Worm (Caenorhabditis elegans) whole organism, late embryonic: ENCODE data around the gene fbxo-11.2.

ENCODE experiments used
- F13H6.1 ChIP-seq: sonication (generic microtip); optimal IDR thresholded peaks from 2 replicates; lab custom pipeline; 2016; ENCODE audit warnings: missing genetic modification characterization, missing compliant biosample characterization
- T23F11.4 ChIP-seq: fragments of 200-800 bp; sonication (Bioruptor generic); optimal IDR thresholded peaks from 2 replicates; lab custom pipeline; 2018; ENCODE audit warnings: mild to moderate bottlenecking, missing genetic modification characterization, missing compliant biosample characterization
- ceh-22 ChIP-seq: sonication (generic microtip); optimal IDR thresholded peaks from 2 replicates; lab custom pipeline; 2017; ENCODE audit warnings: missing biosample characterization, missing genetic modification characterization
- ceh-31 ChIP-seq: sonication (generic microtip); optimal IDR thresholded peaks from 2 replicates; lab custom pipeline; 2016; ENCODE audit warnings: missing genetic modification characterization, missing compliant biosample characterization
- che-1 ChIP-seq: sonication (generic microtip); optimal IDR thresholded peaks from 2 replicates; lab custom pipeline; 2016; ENCODE audit warnings: mild to moderate bottlenecking, missing genetic modification characterization, missing compliant biosample characterization
- nfya-1 ChIP-seq: sonication (generic microtip); optimal IDR thresholded peaks from 2 replicates; lab custom pipeline; 2017; ENCODE audit warnings: missing genetic modification characterization, mild to moderate bottlenecking, missing compliant biosample characterization, antibody characterized with exemption, moderate library complexity
- nhr-11 ChIP-seq: fragments of 150-350 bp; optimal IDR thresholded peaks from 2 replicates; lab custom pipeline; 2014; ENCODE audit warnings: missing biosample characterization, missing genetic modification characterization
- odd-2 ChIP-seq: sonication (generic microtip); optimal IDR thresholded peaks from 2 replicates; lab custom pipeline; 2017; ENCODE audit warnings: antibody characterized with exemption, mild to moderate bottlenecking, missing genetic modification characterization, missing compliant biosample characterization
- pha-4 ChIP-seq: fragments of 150-350 bp; optimal IDR thresholded peaks from 2 replicates; lab custom pipeline; 2018; ENCODE audit warnings: missing biosample characterization, missing genetic modification reagents, missing genetic modification characterization
- unc-55 ChIP-seq: sonication (generic microtip); optimal IDR thresholded peaks from 2 replicates; lab custom pipeline; 2017; ENCODE audit warnings: missing biosample characterization, missing genetic modification reagents, missing genetic modification characterization
- zip-5 ChIP-seq: sonication (generic microtip); optimal IDR thresholded peaks from 2 replicates; lab custom pipeline; 2016; ENCODE audit warnings: missing genetic modification characterization, missing compliant biosample characterization

ce11 chrIII:1099523-1099922, 46.5 kb upstream of the fbxo-11.2 start:
- no peak for TF ChIP-seq F13H6.1 (tag; lab: Kevin White, UChicago)
- TF ChIP-seq nhr-11 (tag; lab: Kevin White, UChicago) = no peak
- no peak for TF ChIP-seq ceh-31 (tag; lab: Kevin White, UChicago)
- TF ChIP-seq T23F11.4 (GFP tag; lab: Kevin White, UChicago) = no peak
- no peak for TF ChIP-seq che-1 (tag; lab: Kevin White, UChicago)
- TF ChIP-seq pha-4 (tag; lab: Kevin White, UChicago) = no peak
- no peak for TF ChIP-seq odd-2 (tag; lab: Kevin White, UChicago)
- TF ChIP-seq ceh-22 = no peak
- no peak for TF ChIP-seq zip-5
- TF ChIP-seq nfya-1 (tag; lab: Kevin White, UChicago) = no peak
- no peak for TF ChIP-seq unc-55 (GFP tag; lab: Kevin White, UChicago)
